Fruit fly (Drosophila melanogaster) whole organism, embryonic: ENCODE data around the gene Sap30.

Experiments used
- Blimp-1 ChIP-seq: fragments of 200-800 bp; sonication (Bioruptor generic); optimal IDR thresholded peaks from 3 replicates; lab custom pipeline; 2018; ENCODE audit warnings: missing biosample characterization, missing genetic modification characterization, mild to moderate bottlenecking, moderate library complexity, missing genetic modification reagents
- CG10979 ChIP-seq: fragments of 200-800 bp; sonication (Bioruptor generic); optimal IDR thresholded peaks from 2 replicates; lab custom pipeline; 2018; ENCODE audit warnings: missing biosample characterization, mild to moderate bottlenecking, missing genetic modification characterization, moderate library complexity
- CG11093 ChIP-seq: fragments of 200-800 bp; sonication (Bioruptor generic); IDR thresholded peaks from 3 replicates; pipeline ENCODE4 v1.3.6; 2022; ENCODE audit warnings: missing biosample characterization, missing genetic modification characterization
- CG11504 ChIP-seq: fragments of 200-800 bp; sonication (Bioruptor generic); optimal IDR thresholded peaks from 3 replicates; lab custom pipeline; 2019; ENCODE audit warnings: missing biosample characterization, mild to moderate bottlenecking, missing genetic modification characterization, moderate library complexity
- CG14050 ChIP-seq: fragments of 200-800 bp; sonication (Bioruptor generic); IDR thresholded peaks from 3 replicates; pipeline ENCODE4 v1.3.6; 2022; ENCODE audit warnings: missing biosample characterization, missing genetic modification characterization
- CG1647 ChIP-seq: fragments of 200-800 bp; sonication (Bioruptor generic); optimal IDR thresholded peaks from 3 replicates; lab custom pipeline; 2016; ENCODE audit warnings: missing biosample characterization, missing genetic modification characterization
- CG17359 ChIP-seq: fragments of 200-800 bp; sonication (Bioruptor generic); optimal IDR thresholded peaks from 3 replicates; lab custom pipeline; 2018; ENCODE audit warnings: missing biosample characterization, mild to moderate bottlenecking, missing genetic modification characterization, moderate library complexity
- CG2678 ChIP-seq: fragments of 200-800 bp; sonication (Bioruptor generic); optimal IDR thresholded peaks from 3 replicates; lab custom pipeline; 2019; ENCODE audit warnings: missing biosample characterization, mild to moderate bottlenecking, missing genetic modification characterization, moderate library complexity
- CG2712 ChIP-seq: fragments of 200-800 bp; optimal IDR thresholded peaks from 3 replicates; lab custom pipeline; 2019; ENCODE audit warnings: missing biosample characterization, mild to moderate bottlenecking, missing genetic modification characterization, moderate library complexity
- CG31441 ChIP-seq: fragments of 200-800 bp; sonication (Bioruptor generic); IDR thresholded peaks from 2 replicates; pipeline ENCODE4 v1.3.6; 2022; ENCODE audit warnings: missing biosample characterization, missing genetic modification characterization
- CG34224 ChIP-seq: fragments of 200-800 bp; sonication (Bioruptor generic); IDR thresholded peaks from 3 replicates; pipeline ENCODE4 v1.3.6; 2022; ENCODE audit warnings: missing biosample characterization, missing genetic modification characterization; ENCODE audit not compliant: partially characterized antibody
- CG34376 ChIP-seq: fragments of 200-800 bp; sonication (Bioruptor generic); optimal IDR thresholded peaks from 2 replicates; lab custom pipeline; 2018; ENCODE audit warnings: missing biosample characterization, mild to moderate bottlenecking, missing genetic modification characterization
- CG3726 ChIP-seq: fragments of 200-800 bp; sonication (Bioruptor generic); IDR thresholded peaks from 3 replicates; pipeline ENCODE4, ENCODE4 v1.3.6; 2022; ENCODE audit warnings: missing biosample characterization, missing genetic modification characterization
- CG42726 ChIP-seq: fragments of 200-800 bp; sonication (Bioruptor generic); IDR thresholded peaks from 2 replicates; pipeline ENCODE4 v1.3.6; 2022; ENCODE audit warnings: missing biosample characterization, missing genetic modification characterization; ENCODE audit not compliant: partially characterized antibody
- CG5180 ChIP-seq: fragments of 200-800 bp; sonication (Bioruptor generic); optimal IDR thresholded peaks from 3 replicates; lab custom pipeline; 2017; ENCODE audit warnings: missing biosample characterization, missing genetic modification characterization, mild to moderate bottlenecking, moderate library complexity, missing genetic modification reagents
- CG7786 ChIP-seq: fragments of 200-800 bp; sonication (Bioruptor generic); optimal IDR thresholded peaks from 2 replicates; lab custom pipeline; 2016; ENCODE audit warnings: missing biosample characterization, missing genetic modification characterization
- CG7839 ChIP-seq: fragments of 200-800 bp; sonication (Bioruptor generic); optimal IDR thresholded peaks from 3 replicates; lab custom pipeline; 2018; ENCODE audit warnings: missing biosample characterization, mild to moderate bottlenecking, missing genetic modification characterization, moderate library complexity
- CG8765 ChIP-seq: fragments of 200-800 bp; sonication (Bioruptor generic); IDR thresholded peaks from 2 replicates; pipeline ENCODE4 v1.3.6; 2022; ENCODE audit warnings: missing biosample characterization, missing genetic modification characterization
- CTCF ChIP-seq: fragments of 200-800 bp; sonication (Bioruptor generic); optimal IDR thresholded peaks from 2 replicates; lab custom pipeline; 2017; ENCODE audit warnings: missing biosample characterization, mild to moderate bottlenecking, missing genetic modification characterization, moderate library complexity
- D19A ChIP-seq: fragments of 200-800 bp; optimal IDR thresholded peaks from 3 replicates; lab custom pipeline; 2019; ENCODE audit warnings: missing biosample characterization, mild to moderate bottlenecking, missing genetic modification characterization, moderate library complexity
- Gug ChIP-seq: fragments of 200-800 bp; sonication (Bioruptor generic); IDR thresholded peaks from 4 replicates; pipeline ENCODE4 v1.3.6; 2022; ENCODE audit warnings: missing biosample characterization, missing genetic modification characterization
- HLH3B ChIP-seq: fragments of 200-800 bp; sonication (Bioruptor generic); IDR thresholded peaks from 2 replicates; pipeline ENCODE4 v1.3.6; 2022; ENCODE audit warnings: missing biosample characterization, missing genetic modification characterization
- HLH4C ChIP-seq: fragments of 200-800 bp; sonication (Bioruptor generic); IDR thresholded peaks from 3 replicates; pipeline ENCODE4 v1.3.6; 2022; ENCODE audit warnings: missing biosample characterization, missing genetic modification characterization; ENCODE audit not compliant: partially characterized antibody
- Hey ChIP-seq: fragments of 200-800 bp; sonication (Bioruptor generic); optimal IDR thresholded peaks from 3 replicates; lab custom pipeline; 2018; ENCODE audit warnings: missing biosample characterization, mild to moderate bottlenecking, missing genetic modification characterization
- Hr51 ChIP-seq, 2 experiments: fragments of 200-800 bp; sonication (Bioruptor generic); optimal IDR thresholded peaks; 2 replicates in 1 of 2; 3 replicates in 1 of 2; lab custom pipeline; 2016 to 2018; ENCODE audit warnings: missing biosample characterization in 2 of 2, missing genetic modification characterization in 2 of 2, mild to moderate bottlenecking in 1 of 2, moderate library complexity in 1 of 2
- Med ChIP-seq: fragments of 200-800 bp; sonication (Bioruptor generic); peaks from one replicate; lab custom pipeline; 2016; ENCODE audit warnings: missing biosample characterization, missing genetic modification characterization, mild to moderate bottlenecking, inconsistent platforms, moderate library complexity
- Nf-YA ChIP-seq: fragments of 200-800 bp; sonication (Bioruptor generic); IDR thresholded peaks from 2 replicates; pipeline ENCODE4 v1.3.6; 2022; ENCODE audit warnings: missing biosample characterization, missing genetic modification characterization
- Oli ChIP-seq: fragments of 200-800 bp; sonication (Bioruptor generic); optimal IDR thresholded peaks from 2 replicates; lab custom pipeline; 2018; ENCODE audit warnings: missing biosample characterization, mild to moderate bottlenecking, missing genetic modification characterization, moderate library complexity
- PHDP ChIP-seq: fragments of 200-800 bp; sonication (Bioruptor generic); optimal IDR thresholded peaks from 3 replicates; lab custom pipeline; 2018; ENCODE audit warnings: missing biosample characterization, mild to moderate bottlenecking, missing genetic modification characterization, moderate library complexity
- Pdp1 ChIP-seq, 2 experiments: fragments of 200-800 bp; sonication (Bioruptor generic); optimal IDR thresholded peaks; 3 replicates each; lab custom pipeline; 2016; ENCODE audit warnings: missing biosample characterization in 2 of 2, missing genetic modification characterization in 2 of 2, mild to moderate bottlenecking in 1 of 2, moderate library complexity in 1 of 2
- Sox100B ChIP-seq: fragments of 200-800 bp; sonication (Bioruptor generic); optimal IDR thresholded peaks from 3 replicates; lab custom pipeline; 2018; ENCODE audit warnings: missing biosample characterization, mild to moderate bottlenecking, missing genetic modification characterization
- Sox102F ChIP-seq: fragments of 200-800 bp; sonication (Bioruptor generic); optimal IDR thresholded peaks from 2 replicates; lab custom pipeline; 2018; ENCODE audit warnings: missing biosample characterization, mild to moderate bottlenecking, missing genetic modification characterization, moderate library complexity
- ase ChIP-seq: fragments of 200-800 bp; sonication (Bioruptor generic); IDR thresholded peaks from 3 replicates; pipeline ENCODE4 v1.3.6; 2022; ENCODE audit warnings: missing biosample characterization, missing genetic modification characterization
- btn ChIP-seq: fragments of 200-800 bp; sonication (Bioruptor generic); optimal IDR thresholded peaks from 2 replicates; lab custom pipeline; 2016; ENCODE audit warnings: missing biosample characterization, missing genetic modification characterization
- cg ChIP-seq: fragments of 200-800 bp; sonication (Bioruptor generic); optimal IDR thresholded peaks from 3 replicates; lab custom pipeline; 2019; ENCODE audit warnings: missing biosample characterization, mild to moderate bottlenecking, missing genetic modification characterization, moderate library complexity
- dmrt99B ChIP-seq: fragments of 200-800 bp; sonication (Bioruptor generic); optimal IDR thresholded peaks from 2 replicates; lab custom pipeline; 2018; ENCODE audit warnings: missing biosample characterization, mild to moderate bottlenecking, missing genetic modification characterization, moderate library complexity
- fd64A ChIP-seq: fragments of 200-800 bp; sonication (Bioruptor generic); optimal IDR thresholded peaks from 3 replicates; lab custom pipeline; 2018; ENCODE audit warnings: missing biosample characterization, mild to moderate bottlenecking, missing genetic modification characterization
- fd96Cb ChIP-seq: fragments of 200-800 bp; sonication (Bioruptor generic); optimal IDR thresholded peaks from 2 replicates; lab custom pipeline; 2018; ENCODE audit warnings: missing biosample characterization, mild to moderate bottlenecking, missing genetic modification characterization, moderate library complexity
- gem ChIP-seq: fragments of 200-800 bp; sonication (Bioruptor generic); optimal IDR thresholded peaks from 2 replicates; lab custom pipeline; 2019; ENCODE audit warnings: missing biosample characterization, mild to moderate bottlenecking, missing genetic modification characterization, moderate library complexity
- gt ChIP-seq: fragments of 200-800 bp; sonication (Bioruptor generic); IDR thresholded peaks from 2 replicates; pipeline ENCODE4 v1.3.6; 2022; ENCODE audit warnings: missing biosample characterization, missing genetic modification characterization
- ham ChIP-seq: fragments of 200-800 bp; sonication (Bioruptor generic); IDR thresholded peaks from 2 replicates; pipeline ENCODE4 v1.3.6; 2022; ENCODE audit warnings: missing biosample characterization, missing genetic modification characterization
- hkb ChIP-seq, 2 experiments: fragments of 200-800 bp in 1 of 2; fragments of >200 bp in 1 of 2; sonication (Bioruptor generic) in 1 of 2; IDR thresholded peaks in 1 of 2; optimal IDR thresholded peaks in 1 of 2; 2 replicates each; pipeline versions ENCODE4 v1.3.6 to Lab custom; 2017 to 2022; ENCODE audit warnings: missing biosample characterization in 1 of 2, missing genetic modification characterization in 1 of 2
- lov ChIP-seq, 2 experiments: fragments of 200-800 bp in 1 of 2; fragments of >200 bp in 1 of 2; sonication (Bioruptor generic) in 1 of 2; IDR thresholded peaks in 1 of 2; optimal IDR thresholded peaks in 1 of 2; 2 replicates in 1 of 2; 3 replicates in 1 of 2; pipeline versions ENCODE4 v1.3.6 to Lab custom; 2017 to 2022; ENCODE audit warnings: missing biosample characterization in 1 of 2, missing genetic modification characterization in 1 of 2
- phol ChIP-seq: fragments of 200-800 bp; sonication (Bioruptor generic); optimal IDR thresholded peaks from 3 replicates; lab custom pipeline; 2018; ENCODE audit warnings: missing biosample characterization, mild to moderate bottlenecking, missing genetic modification characterization, moderate library complexity
- prd ChIP-seq, 3 experiments: fragments of >200 bp in 2 of 3; fragments of 200-800 bp in 1 of 3; sonication (Bioruptor generic) in 1 of 3; optimal IDR thresholded peaks in 2 of 3; IDR thresholded peaks in 1 of 3; 2 replicates in 2 of 3; 3 replicates in 1 of 3; pipeline versions ENCODE4 v1.3.6 to Lab custom; 2017 to 2022; ENCODE audit warnings: missing biosample characterization in 1 of 3, missing genetic modification characterization in 1 of 3
- sens ChIP-seq: fragments of 200-800 bp; sonication (Bioruptor generic); peaks from one replicate; lab custom pipeline; 2016; ENCODE audit warnings: missing biosample characterization, missing genetic modification characterization
- ssp ChIP-seq: fragments of 200-800 bp; sonication (Bioruptor generic); IDR thresholded peaks from 2 replicates; pipeline ENCODE4 v1.3.6; 2022; ENCODE audit warnings: missing biosample characterization, missing genetic modification characterization

The Sap30 gene

dm6 chrX:16820665-16821064 is 33.6 kb downstream of the Sap30 start:
- peak; percentile 73 for TF ChIP-seq CG10979 (tag; lab: Kevin White, UChicago)
- peak; percentile 72 for TF ChIP-seq CTCF
- TF ChIP-seq prd (optimal IDR thresholded peaks at IDR 0.05; lab: Kevin White, UChicago), result no peak
- no peak for TF ChIP-seq prd (GFP tag; IDR thresholded peaks at IDR 0.05; lab: Robert Waterston, UW)

dm6 chrX:16821216-16821615 is 34.1 kb downstream of the Sap30 start:
- TF ChIP-seq CG2678 (tag; lab: Kevin White, UChicago) (peak; percentile 29), CG17359 (tag; lab: Kevin White, UChicago) (peak; percentile 23), D19A (tag; lab: Kevin White, UChicago) (peak; percentile 2), HLH3B (GFP tag; lab: Robert Waterston, UW) (0 out of 2 replicates have a peak, but pooled peaks have one; percentile 16), Sox102F (GFP tag; lab: Kevin White, UChicago) (peak; percentile 40), Blimp-1 (peak; percentile 30), Hr51 (GFP tag; optimal IDR thresholded peaks at IDR 0.05; lab: Kevin White, UChicago) (peak in 1 of 2 experiments; percentile 4), CG11504 (peak; percentile 48), CG31441 (GFP tag; lab: Robert Waterston, UW) (peak; percentile 33; the same call in 1 of the 2 replicates), PHDP (tag; lab: Kevin White, UChicago) (no peak), CG7786 (GFP tag; lab: Kevin White, UChicago) (no peak), CG7839 (tag; lab: Kevin White, UChicago) (peak; percentile 13), hkb (optimal IDR thresholded peaks at IDR 0.05; lab: Kevin White, UChicago) (no peak), hkb (GFP tag; IDR thresholded peaks at IDR 0.05; lab: Robert Waterston, UW) (no peak), fd96Cb (tag; lab: Kevin White, UChicago) (peak; percentile 12), ham (GFP tag; lab: Robert Waterston, UW) (no peak), Pdp1 (GFP tag; optimal IDR thresholded peaks at IDR 0.05; lab: Kevin White, UChicago) (peak in 1 of 2 experiments; percentile 57), CG2712 (tag; lab: Kevin White, UChicago) (peak; percentile 11), dmrt99B (tag; lab: Kevin White, UChicago) (peak; percentile 38), gem (peak; percentile 39), Oli (tag; lab: Kevin White, UChicago) (peak; percentile 12), ssp (GFP tag; lab: Robert Waterston, UW) (no peak), phol (tag; lab: Kevin White, UChicago) (peak; percentile 44), Med (GFP tag; lab: Kevin White, UChicago) (peak; percentile 52), Sox100B (GFP tag; lab: Kevin White, UChicago) (peak; percentile 9), sens (peak; percentile 76), CG1647 (no peak)

- TF ChIP-seq CG34224 (no peak), CG3726 (GFP tag; lab: Robert Waterston, UW) (no peak), CG8765 (no peak), lov (optimal IDR thresholded peaks at IDR 0.05; lab: Kevin White, UChicago) (no peak), lov (GFP tag; IDR thresholded peaks at IDR 0.05; lab: Robert Waterston, UW) (no peak), ase (peak; percentile 61; the same call in 2 of the 3 replicates), Nf-YA (peak; percentile 42; the same call in 1 of the 2 replicates), gt (GFP tag; lab: Robert Waterston, UW) (no peak), CG5180 (GFP tag; lab: Kevin White, UChicago) (no peak), btn (GFP tag; lab: Kevin White, UChicago) (no peak), CG11093 (GFP tag; lab: Robert Waterston, UW) (peak; percentile 25; the same call in 1 of the 3 replicates), HLH4C (GFP tag; lab: Robert Waterston, UW) (no peak), fd64A (GFP tag; lab: Kevin White, UChicago) (no peak), CG34376 (GFP tag; lab: Kevin White, UChicago) (no peak), CG14050 (GFP tag; lab: Robert Waterston, UW) (peak; percentile 55; the same call in 1 of the 3 replicates), CG42726 (GFP tag; lab: Robert Waterston, UW) (no peak), cg (GFP tag; lab: Kevin White, UChicago) (no peak), Gug (GFP tag; lab: Robert Waterston, UW) (peak; percentile 16; the same call in 1 of the 4 replicates), Hey (tag; lab: Kevin White, UChicago) (no peak)
Measured at dm6 chrX:16822080-16822479, 35.0 kb downstream of the Sap30 start.
